Fruit fly (Drosophila melanogaster) Kc167 (cell line): ENCODE results near the gene dpr4.

Experiments used
- Myc ChIP-seq: fragments of >200 bp; optimal IDR thresholded peaks from 2 replicates; lab custom pipeline; 2017; ENCODE audit warnings: missing external identifiers
- h ChIP-seq: fragments of >200 bp; optimal IDR thresholded peaks from 3 replicates; lab custom pipeline; 2018; ENCODE audit warnings: missing external identifiers
- insv ChIP-seq: fragments of >200 bp; optimal IDR thresholded peaks from 3 replicates; lab custom pipeline; 2018; ENCODE audit warnings: missing external identifiers
- ttk ChIP-seq: sonication (Bioruptor generic); optimal IDR thresholded peaks from 2 replicates; lab custom pipeline; 2017; ENCODE audit warnings: missing external identifiers

DNA sequence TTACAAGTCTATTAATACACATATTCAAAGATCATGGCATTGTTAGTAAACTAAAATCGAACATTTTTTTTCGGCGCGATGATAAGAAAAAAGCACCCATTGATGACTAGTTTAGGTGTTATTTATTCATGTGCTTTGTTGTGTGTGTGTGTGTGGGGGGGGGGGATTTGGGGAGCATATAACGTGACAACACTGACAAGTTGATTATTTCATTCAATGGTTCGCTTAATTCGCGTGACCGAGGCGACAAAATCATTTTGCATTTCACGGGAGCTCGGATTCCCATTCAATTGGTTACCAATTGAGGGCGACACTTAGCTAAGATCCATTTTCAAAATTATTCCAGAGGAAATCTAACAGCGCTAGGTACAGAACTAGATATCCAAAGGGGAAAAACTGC is 27.2 kb upstream of the dpr4 start:
- TF ChIP-seq ttk: no peak
- TF ChIP-seq h: no peak
- no peak for TF ChIP-seq Myc
- no peak for TF ChIP-seq insv (lab: Kevin White, UChicago)
